Worm (Caenorhabditis elegans) whole organism, L3 larva: ENCODE results near the gene F47B8.2.

Experiments used
- aly-2 ChIP-seq: fragments of 150-350 bp; optimal IDR thresholded peaks from 2 replicates; lab custom pipeline; 2014; ENCODE audit warnings: missing biosample characterization, missing genetic modification characterization
- ama-1 ChIP-seq: fragments of 150-350 bp; optimal IDR thresholded peaks from 2 replicates; lab custom pipeline; 2018
- ceh-82 ChIP-seq: fragments of 150-350 bp; optimal IDR thresholded peaks from 2 replicates; lab custom pipeline; 2014; ENCODE audit warnings: missing biosample characterization, missing genetic modification characterization
- elt-2 ChIP-seq: sonication (generic microtip); optimal IDR thresholded peaks from 2 replicates; lab custom pipeline; 2016; ENCODE audit warnings: missing genetic modification reagents, mild to moderate bottlenecking, missing genetic modification characterization, missing compliant biosample characterization
- jun-1 ChIP-seq: fragments of 150-350 bp; optimal IDR thresholded peaks from 2 replicates; lab custom pipeline; 2014; ENCODE audit warnings: missing biosample characterization, missing genetic modification reagents, missing genetic modification characterization
- nfya-1 ChIP-seq: sonication (generic microtip); optimal IDR thresholded peaks from 2 replicates; lab custom pipeline; 2017; ENCODE audit warnings: missing genetic modification characterization, mild to moderate bottlenecking, missing compliant biosample characterization, antibody characterized with exemption, moderate library complexity; ENCODE audit not compliant: insufficient read depth
- nhr-25 ChIP-seq: sonication (generic microtip); optimal IDR thresholded peaks from 2 replicates; lab custom pipeline; 2017; ENCODE audit warnings: missing biosample characterization, missing genetic modification characterization
- nhr-43 ChIP-seq: sonication (generic microtip); optimal IDR thresholded peaks from 2 replicates; lab custom pipeline; 2016; ENCODE audit warnings: mild to moderate bottlenecking, missing genetic modification characterization, missing compliant biosample characterization; ENCODE audit not compliant: poor library complexity, severe bottlenecking
- nhr-76 ChIP-seq: fragments of 150-350 bp; sonication (generic microtip); optimal IDR thresholded peaks from 5 replicates; lab custom pipeline; 2014; ENCODE audit warnings: missing biosample characterization, missing genetic modification characterization
- nhr-77 ChIP-seq: fragments of 150-350 bp; optimal IDR thresholded peaks from 2 replicates; lab custom pipeline; 2014; ENCODE audit warnings: missing biosample characterization, missing genetic modification characterization
- skn-1 ChIP-seq: fragments of 150-350 bp; optimal IDR thresholded peaks from 2 replicates; lab custom pipeline; 2014; ENCODE audit warnings: missing biosample characterization, missing genetic modification characterization

DNA sequence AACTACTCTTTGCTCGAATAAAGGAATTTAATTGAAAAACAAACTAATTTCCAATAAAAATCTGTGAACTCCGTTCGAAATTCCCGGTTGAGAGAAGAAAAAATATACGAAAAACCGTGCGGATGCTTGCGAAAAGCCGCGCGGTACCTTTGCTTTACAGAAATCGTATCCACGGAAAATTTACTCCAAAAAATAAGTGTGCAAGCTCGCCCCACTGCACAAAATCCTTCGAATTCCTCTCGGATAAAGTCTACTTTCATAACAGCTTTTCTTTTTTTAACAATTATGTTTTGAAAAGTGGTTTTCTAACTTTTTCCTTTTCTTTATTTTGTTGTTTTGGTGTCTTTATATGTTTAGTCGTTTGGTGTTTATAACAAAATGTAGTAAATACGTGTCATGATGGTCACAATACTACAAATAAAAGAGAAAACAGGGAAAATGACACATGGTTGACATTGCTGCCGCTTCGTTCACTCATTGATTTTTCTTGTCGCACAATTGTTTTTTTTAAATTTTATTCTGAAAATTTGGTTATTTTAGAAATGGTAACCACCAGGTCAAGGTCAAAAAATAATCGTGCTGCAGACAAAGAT, 30.9 kb upstream of the F47B8.2 start, which contains the start of gene cept-2:
- peak; percentile 56 for TF ChIP-seq skn-1
- no peak for TF ChIP-seq nhr-76 (tag; lab: Kevin White, UChicago)
- peak; percentile 95 for TF ChIP-seq nfya-1 (tag; lab: Kevin White, UChicago)
- TF ChIP-seq nhr-43 (tag; lab: Kevin White, UChicago), result peak; percentile 93
- peak; percentile 83 for TF ChIP-seq nhr-25 (tag; lab: Kevin White, UChicago)
- TF ChIP-seq ceh-82 (tag; lab: Kevin White, UChicago), result peak; percentile 82
- TF ChIP-seq elt-2 (tag; lab: Kevin White, UChicago), result no peak
- peak; percentile 78 for TF ChIP-seq jun-1 (tag; lab: Kevin White, UChicago)
- TF ChIP-seq nhr-77 (tag; lab: Kevin White, UChicago), result peak; percentile 78
- TF ChIP-seq ama-1 (lab: Kevin White, UChicago), result no peak
- TF ChIP-seq aly-2 (tag; lab: Kevin White, UChicago), result no peak
